Worm (Caenorhabditis elegans) whole organism, L4 larva: ENCODE measurements around the gene T13C5.6.

Experiments
- T26A8.4 ChIP-seq: fragments of 200-800 bp; sonication (Bioruptor generic); IDR thresholded peaks from 2 replicates; pipeline ENCODE4 v1.3.6; 2022; ENCODE audit warnings: missing genetic modification characterization, missing compliant biosample characterization
- Y5F2A.4 ChIP-seq: fragments of 200-800 bp; sonication (Bioruptor generic); optimal IDR thresholded peaks from 2 replicates; lab custom pipeline; 2018; ENCODE audit warnings: mild to moderate bottlenecking, missing genetic modification characterization, missing compliant biosample characterization
- aha-1 ChIP-seq: fragments of 150-350 bp; peaks from one replicate; lab custom pipeline; 2014; ENCODE audit warnings: missing biosample characterization, missing genetic modification characterization
- ama-1 ChIP-seq: fragments of 150-350 bp; optimal IDR thresholded peaks from 2 replicates; lab custom pipeline; 2014; ENCODE audit warnings: inconsistent platforms, mixed read lengths
- attf-4 ChIP-seq: sonication (generic microtip); optimal IDR thresholded peaks from 3 replicates; lab custom pipeline; 2017; ENCODE audit warnings: missing biosample characterization, missing genetic modification characterization
- ceh-20 ChIP-seq: fragments of 200-800 bp; sonication (Bioruptor generic); IDR thresholded peaks from 2 replicates; pipeline ENCODE4 v1.3.6; 2022; ENCODE audit warnings: missing genetic modification reagents, missing genetic modification characterization, missing compliant biosample characterization
- ces-1 ChIP-seq: fragments of 150-350 bp; sonication (generic microtip); optimal IDR thresholded peaks from 4 replicates; lab custom pipeline; 2014; ENCODE audit warnings: missing biosample characterization, missing genetic modification reagents, missing genetic modification characterization
- daf-16 ChIP-seq, 3 experiments: sonication (generic microtip); optimal IDR thresholded peaks; 2 replicates each; lab custom pipeline; 2016 to 2017; ENCODE audit warnings: missing genetic modification characterization in 3 of 3, missing genetic modification reagents in 3 of 3, mild to moderate bottlenecking in 2 of 3, missing compliant biosample characterization in 2 of 3, missing biosample characterization in 1 of 3, moderate library complexity in 1 of 3
- dmd-6 ChIP-seq: fragments of 200-800 bp; sonication (Bioruptor generic); IDR thresholded peaks from 2 replicates; pipeline ENCODE4 v1.3.6; 2022; ENCODE audit warnings: missing genetic modification reagents, missing genetic modification characterization, missing compliant biosample characterization
- dmd-8 ChIP-seq: fragments of 200-800 bp; sonication (Bioruptor generic); IDR thresholded peaks from 2 replicates; pipeline ENCODE4 v1.3.6; 2022; ENCODE audit warnings: missing genetic modification characterization, missing compliant biosample characterization
- dmd-9 ChIP-seq: fragments of 200-800 bp; sonication (Bioruptor generic); IDR thresholded peaks from 2 replicates; pipeline ENCODE4 v1.3.6; 2022; ENCODE audit warnings: missing genetic modification reagents, missing genetic modification characterization, missing compliant biosample characterization
- dve-1 ChIP-seq: sonication (generic microtip); optimal IDR thresholded peaks from 2 replicates; lab custom pipeline; 2017; ENCODE audit warnings: antibody characterized with exemption, mild to moderate bottlenecking, missing genetic modification characterization, missing compliant biosample characterization; ENCODE audit not compliant: insufficient read depth
- egl-43 ChIP-seq: fragments of 200-800 bp; sonication (Bioruptor generic); IDR thresholded peaks from 2 replicates; pipeline ENCODE4 v1.3.6; 2022; ENCODE audit warnings: missing genetic modification reagents, missing genetic modification characterization, missing compliant biosample characterization
- hif-1 ChIP-seq, 2 experiments: sonication (generic microtip); optimal IDR thresholded peaks; 2 replicates each; lab custom pipeline; 2016 to 2017; ENCODE audit warnings: missing compliant biosample characterization in 2 of 2, missing genetic modification characterization in 2 of 2, missing genetic modification reagents in 2 of 2, missing genotype in 2 of 2, mild to moderate bottlenecking in 1 of 2
- hlh-11 ChIP-seq: fragments of 200-800 bp; sonication (Bioruptor generic); optimal IDR thresholded peaks from 2 replicates; lab custom pipeline; 2018; ENCODE audit warnings: mild to moderate bottlenecking, missing genetic modification characterization, missing compliant biosample characterization
- hlh-30 ChIP-seq: sonication (generic microtip); optimal IDR thresholded peaks from 2 replicates; lab custom pipeline; 2017; ENCODE audit warnings: antibody characterized with exemption, mild to moderate bottlenecking, missing genetic modification characterization, missing compliant biosample characterization; ENCODE audit not compliant: insufficient read depth
- hmg-1.1 ChIP-seq: fragments of 200-800 bp; sonication (Bioruptor generic); IDR thresholded peaks from 2 replicates; pipeline ENCODE4 v1.3.6; 2022; ENCODE audit warnings: missing genetic modification reagents, missing genetic modification characterization, missing compliant biosample characterization
- jun-1 ChIP-seq: fragments of 150-350 bp; optimal IDR thresholded peaks from 2 replicates; lab custom pipeline; 2014; ENCODE audit warnings: missing biosample characterization, missing genetic modification reagents, missing genetic modification characterization
- lim-7 ChIP-seq: fragments of 200-800 bp; sonication (Bioruptor generic); IDR thresholded peaks from 2 replicates; pipeline ENCODE4 v1.3.6; 2022; ENCODE audit warnings: missing genetic modification characterization, missing compliant biosample characterization
- lin-15B ChIP-seq: fragments of 150-350 bp; sonication (generic microtip); optimal IDR thresholded peaks from 3 replicates; lab custom pipeline; 2014; ENCODE audit warnings: missing biosample characterization, missing genetic modification characterization
- lin-38 ChIP-seq: fragments of 200-800 bp; sonication (Bioruptor generic); IDR thresholded peaks from 2 replicates; pipeline ENCODE4 v1.3.6; 2022; ENCODE audit warnings: missing genetic modification reagents, missing genetic modification characterization, missing compliant biosample characterization
- lsy-2 ChIP-seq, 2 experiments: fragments of 150-350 bp in 1 of 2; sonication (generic microtip) in 1 of 2; optimal IDR thresholded peaks; 2 replicates each; lab custom pipeline; 2014 to 2017; ENCODE audit warnings: missing biosample characterization in 2 of 2, missing genetic modification characterization in 2 of 2
- madf-9 ChIP-seq: fragments of 200-800 bp; sonication (Bioruptor generic); conservative IDR thresholded peaks from 2 replicates; pipeline ENCODE4 v1.3.6; 2022; ENCODE audit warnings: missing genetic modification reagents, missing genetic modification characterization, missing compliant biosample characterization
- mdl-1 ChIP-seq, 2 experiments: fragments of 150-350 bp in 1 of 2; sonication (generic microtip) in 1 of 2; optimal IDR thresholded peaks; 2 replicates each; lab custom pipeline; 2014 to 2017; ENCODE audit warnings: missing biosample characterization in 2 of 2, missing genetic modification characterization in 2 of 2
- mdt-29 ChIP-seq: fragments of 200-800 bp; sonication (Bioruptor generic); IDR thresholded peaks from 2 replicates; pipeline ENCODE4 v1.3.6; 2022; ENCODE audit warnings: missing genetic modification reagents, missing genetic modification characterization, missing compliant biosample characterization
- mep-1 ChIP-seq: fragments of 150-350 bp; sonication (generic microtip); optimal IDR thresholded peaks from 3 replicates; lab custom pipeline; 2014; ENCODE audit warnings: missing biosample characterization, missing genetic modification characterization
- mxl-2 ChIP-seq: fragments of 200-800 bp; sonication (Bioruptor generic); conservative IDR thresholded peaks from 2 replicates; pipeline ENCODE4 v1.3.6; 2022; ENCODE audit warnings: missing genetic modification reagents, missing genetic modification characterization, missing compliant biosample characterization
- nhr-10 ChIP-seq: fragments of 150-350 bp; optimal IDR thresholded peaks from 2 replicates; lab custom pipeline; 2014; ENCODE audit warnings: missing biosample characterization, missing genetic modification characterization
- nhr-11 ChIP-seq: fragments of 150-350 bp; optimal IDR thresholded peaks from 2 replicates; lab custom pipeline; 2014; ENCODE audit warnings: missing biosample characterization, missing genetic modification characterization
- nhr-28 ChIP-seq: fragments of 150-350 bp; optimal IDR thresholded peaks from 2 replicates; lab custom pipeline; 2014; ENCODE audit warnings: missing biosample characterization, missing genetic modification characterization
- nhr-48 ChIP-seq: sonication (generic microtip); optimal IDR thresholded peaks from 2 replicates; lab custom pipeline; 2016; ENCODE audit warnings: mild to moderate bottlenecking, missing genetic modification characterization, missing compliant biosample characterization
- pha-4 ChIP-seq, 2 experiments: fragments of 150-350 bp in 1 of 2; fragments of 200-800 bp in 1 of 2; sonication (Bioruptor generic) in 1 of 2; IDR thresholded peaks in 1 of 2; optimal IDR thresholded peaks in 1 of 2; 2 replicates each; pipeline versions ENCODE4 v1.3.6 to Lab custom; 2014 to 2022; ENCODE audit warnings: missing genetic modification characterization in 2 of 2, missing genetic modification reagents in 2 of 2, missing biosample characterization in 1 of 2, missing compliant biosample characterization in 1 of 2
- pqm-1 ChIP-seq: sonication (generic microtip); optimal IDR thresholded peaks from 2 replicates; lab custom pipeline; 2017; ENCODE audit warnings: missing biosample characterization, missing genetic modification characterization
- rbr-2 ChIP-seq: sonication (generic microtip); optimal IDR thresholded peaks from 2 replicates; lab custom pipeline; 2016; ENCODE audit warnings: missing genotype, missing genetic modification characterization, missing compliant biosample characterization
- saeg-2 ChIP-seq: fragments of 200-800 bp; sonication (Bioruptor generic); IDR thresholded peaks from 2 replicates; pipeline ENCODE4 v1.3.6; 2022; ENCODE audit warnings: missing genetic modification reagents, missing genetic modification characterization, missing compliant biosample characterization
- sdz-12 ChIP-seq: fragments of 200-800 bp; sonication (Bioruptor generic); optimal IDR thresholded peaks from 2 replicates; lab custom pipeline; 2018; ENCODE audit warnings: mild to moderate bottlenecking, missing genetic modification characterization, missing compliant biosample characterization
- set-16 ChIP-seq: fragments of 200-800 bp; sonication (Bioruptor generic); IDR thresholded peaks from 2 replicates; pipeline ENCODE4 v1.3.6; 2022; ENCODE audit warnings: missing genetic modification reagents, missing genetic modification characterization, missing compliant biosample characterization
- skn-1 ChIP-seq: fragments of 150-350 bp; optimal IDR thresholded peaks from 2 replicates; lab custom pipeline; 2014; ENCODE audit warnings: missing biosample characterization, missing genetic modification characterization
- snpc-1.2 ChIP-seq: fragments of 200-800 bp; sonication (Bioruptor generic); IDR thresholded peaks from 2 replicates; pipeline ENCODE4 v1.3.6; 2022; ENCODE audit warnings: missing genetic modification reagents, missing genetic modification characterization, missing compliant biosample characterization
- spr-3 ChIP-seq: fragments of 200-800 bp; sonication (Bioruptor generic); optimal IDR thresholded peaks from 2 replicates; lab custom pipeline; 2018; ENCODE audit warnings: mild to moderate bottlenecking, missing genetic modification characterization, missing compliant biosample characterization
- tag-97 ChIP-seq: fragments of 200-800 bp; sonication (Bioruptor generic); IDR thresholded peaks from 2 replicates; pipeline ENCODE4 v1.3.6; 2022; ENCODE audit warnings: missing genetic modification characterization, missing compliant biosample characterization
- tra-1 ChIP-seq: fragments of 200-800 bp; sonication (Bioruptor generic); IDR thresholded peaks from 2 replicates; pipeline ENCODE4 v1.3.6; 2022; ENCODE audit warnings: missing genetic modification reagents, missing genetic modification characterization, missing compliant biosample characterization
- zfp-3 ChIP-seq: fragments of 200-800 bp; sonication (Bioruptor generic); conservative IDR thresholded peaks from 2 replicates; pipeline ENCODE4 v1.3.6; 2022; ENCODE audit warnings: missing genetic modification reagents, missing genetic modification characterization, missing compliant biosample characterization
- zip-11 ChIP-seq: fragments of 200-800 bp; sonication (Bioruptor generic); IDR thresholded peaks from 2 replicates; pipeline ENCODE4 v1.3.6; 2022; ENCODE audit warnings: missing genetic modification characterization, missing compliant biosample characterization

The T13C5.6 gene

DNA sequence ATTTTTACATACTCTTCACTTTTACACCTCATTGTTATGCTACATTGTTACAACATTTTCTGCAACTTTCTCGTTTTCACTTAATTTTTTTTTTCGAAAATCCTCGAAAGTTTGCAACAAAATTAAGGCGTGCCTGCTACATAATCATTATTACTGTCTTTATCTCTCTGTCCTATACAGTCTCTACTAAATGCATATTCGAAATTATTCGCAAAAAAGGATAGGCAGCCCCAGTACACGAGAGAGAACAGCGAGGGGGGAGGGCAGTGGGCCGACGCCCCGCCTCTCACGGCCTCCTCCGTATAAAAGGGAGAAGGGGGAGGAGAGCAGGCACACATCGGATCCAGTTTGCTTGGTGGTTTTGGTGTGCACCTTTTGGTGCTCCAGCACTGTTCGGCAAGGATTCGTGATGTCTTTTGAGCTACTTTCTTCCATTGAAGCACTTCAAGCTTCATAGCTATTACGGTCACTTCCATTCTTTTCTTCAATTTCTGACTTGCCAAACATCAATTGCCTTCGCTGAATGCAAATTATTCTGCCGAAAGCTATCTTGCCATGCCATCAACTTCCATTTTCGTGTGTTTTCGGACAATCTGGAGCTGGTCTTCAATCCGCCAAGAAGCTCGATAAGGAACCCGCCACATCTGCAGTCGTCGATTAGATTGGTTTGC, 44.6 kb upstream of the T13C5.6 start:
- TF ChIP-seq nhr-10 (peak; percentile 55), ama-1 (lab: Kevin White, UChicago) (peak; percentile 99), zip-11 (GFP tag; lab: Robert Waterston, UW) (no peak), sdz-12 (GFP tag; lab: Kevin White, UChicago) (peak; percentile 31), nhr-11 (peak; percentile 73), mep-1 (tag; lab: Kevin White, UChicago) (peak; percentile 58), madf-9 (GFP tag; lab: Robert Waterston, UW) (0 out of 2 replicates have a peak, but pooled peaks have one; percentile 28), pha-4 (GFP tag; IDR thresholded peaks at IDR 0.05; lab: Robert Waterston, UW) (peak; percentile 57; the same call in 1 of the 2 replicates), pha-4 (tag; optimal IDR thresholded peaks at IDR 0.05; lab: Kevin White, UChicago) (no peak), dmd-6 (GFP tag; lab: Robert Waterston, UW) (peak; percentile 63), attf-4 (tag; lab: Kevin White, UChicago) (no peak), mxl-2 (GFP tag; lab: Robert Waterston, UW) (0 out of 2 replicates have a peak, but pooled peaks have one; percentile 2), lin-15B (no peak), dmd-8 (GFP tag; lab: Robert Waterston, UW) (no peak), hmg-1.1 (GFP tag; lab: Robert Waterston, UW) (peak; percentile 65), daf-16 (GFP tag; optimal IDR thresholded peaks at IDR 0.05; lab: Kevin White, UChicago) (peak; percentile 8 to 32), daf-16 (tag; optimal IDR thresholded peaks at IDR 0.05; lab: Kevin White, UChicago) (peak; percentile 34), lin-38 (GFP tag; lab: Robert Waterston, UW) (no peak), lim-7 (GFP tag; lab: Robert Waterston, UW) (no peak), hif-1 (tag; optimal IDR thresholded peaks at IDR 0.05; lab: Kevin White, UChicago) (peak in 1 of 2 experiments; percentile 36), jun-1 (tag; lab: Kevin White, UChicago) (no peak), tag-97 (GFP tag; lab: Robert Waterston, UW) (no peak), ces-1 (GFP tag; lab: Kevin White, UChicago) (no peak), snpc-1.2 (GFP tag; lab: Robert Waterston, UW) (no peak), set-16 (peak; percentile 85), hlh-11 (tag; lab: Kevin White, UChicago) (peak; percentile 71), Y5F2A.4 (GFP tag; lab: Kevin White, UChicago) (no peak), tra-1 (GFP tag; lab: Robert Waterston, UW) (peak; percentile 62; the same call in 1 of the 2 replicates), nhr-28 (tag; lab: Kevin White, UChicago) (peak; percentile 46), ceh-20 (GFP tag; lab: Robert Waterston, UW) (no peak), aha-1 (peak; percentile 98), pqm-1 (tag; lab: Kevin White, UChicago) (no peak), zfp-3 (GFP tag; lab: Robert Waterston, UW) (peak; percentile 44; the same call in 1 of the 2 replicates), lsy-2 (tag; optimal IDR thresholded peaks at IDR 0.05; lab: Kevin White, UChicago) (peak in 1 of 2 experiments; percentile 50), mdt-29 (GFP tag; lab: Robert Waterston, UW) (peak; percentile 79), rbr-2 (tag; lab: Kevin White, UChicago) (peak; percentile 37), dmd-9 (GFP tag; lab: Robert Waterston, UW) (no peak), egl-43 (GFP tag; lab: Robert Waterston, UW) (peak; percentile 64; the same call in 1 of the 2 replicates), saeg-2 (GFP tag; lab: Robert Waterston, UW) (0 out of 2 replicates have a peak, but pooled peaks have one; percentile 5), mdl-1 (tag; optimal IDR thresholded peaks at IDR 0.05; lab: Kevin White, UChicago) (peak; percentile 30 to 31), nhr-48 (tag; lab: Kevin White, UChicago) (peak; percentile 15), T26A8.4 (peak; percentile 69; the same call in 1 of the 2 replicates), skn-1 (no peak), spr-3 (no peak), dve-1 (tag; lab: Kevin White, UChicago) (no peak), hlh-30 (tag; lab: Kevin White, UChicago) (peak; percentile 7)
